Fruit fly (Drosophila melanogaster) whole organism, embryonic: ENCODE results near the gene Pgd.

Experiments
- Ada2b ChIP-seq: fragments of 200-800 bp; sonication (Bioruptor generic); IDR thresholded peaks from 2 replicates; pipeline ENCODE4 v1.3.6; 2022; ENCODE audit warnings: missing biosample characterization, missing genetic modification characterization
- Awh ChIP-seq: fragments of 200-800 bp; sonication (Bioruptor generic); IDR thresholded peaks from 2 replicates; pipeline ENCODE4, ENCODE4 v1.3.6; 2022; ENCODE audit warnings: missing biosample characterization, missing genetic modification characterization
- B-H1 ChIP-seq: fragments of 200-800 bp; sonication (Bioruptor generic); IDR thresholded peaks from 3 replicates; pipeline ENCODE4 v1.3.6; 2022; ENCODE audit warnings: missing biosample characterization, missing genetic modification characterization
- CG1024 ChIP-seq: fragments of 200-800 bp; sonication (Bioruptor generic); IDR thresholded peaks from 2 replicates; pipeline ENCODE4 v1.3.6; 2022; ENCODE audit warnings: missing biosample characterization, missing genetic modification characterization
- CG10543 ChIP-seq: fragments of 200-800 bp; sonication (Bioruptor generic); optimal IDR thresholded peaks from 3 replicates; lab custom pipeline; 2017; ENCODE audit warnings: missing biosample characterization, mild to moderate bottlenecking, missing genetic modification characterization, moderate library complexity
- CG13287 ChIP-seq: fragments of 200-800 bp; sonication (Bioruptor generic); IDR thresholded peaks from 2 replicates; pipeline ENCODE4 v1.3.6; 2022; ENCODE audit warnings: missing biosample characterization, missing genetic modification characterization; ENCODE audit not compliant: partially characterized antibody
- CG15479 ChIP-seq: fragments of 200-800 bp; sonication (Bioruptor generic); optimal IDR thresholded peaks from 3 replicates; lab custom pipeline; 2019; ENCODE audit warnings: missing biosample characterization, mild to moderate bottlenecking, missing genetic modification characterization, moderate library complexity
- CG17359 ChIP-seq: fragments of 200-800 bp; sonication (Bioruptor generic); optimal IDR thresholded peaks from 3 replicates; lab custom pipeline; 2018; ENCODE audit warnings: missing biosample characterization, mild to moderate bottlenecking, missing genetic modification characterization, moderate library complexity
- CG17361 ChIP-seq: fragments of 200-800 bp; sonication (Bioruptor generic); IDR thresholded peaks from 3 replicates; pipeline ENCODE4 v1.3.6; 2022; ENCODE audit warnings: missing biosample characterization, missing genetic modification characterization
- CG17612 ChIP-seq: fragments of 200-800 bp; sonication (Bioruptor generic); IDR thresholded peaks from 2 replicates; pipeline ENCODE4 v1.3.6; 2022; ENCODE audit warnings: missing biosample characterization, missing genetic modification characterization
- CG18599 ChIP-seq: fragments of 200-800 bp; sonication (Bioruptor generic); optimal IDR thresholded peaks from 3 replicates; lab custom pipeline; 2017; ENCODE audit warnings: missing biosample characterization, missing genetic modification characterization, mild to moderate bottlenecking, moderate library complexity, missing genetic modification reagents
- CG18619 ChIP-seq: fragments of 200-800 bp; sonication (Bioruptor generic); optimal IDR thresholded peaks from 3 replicates; lab custom pipeline; 2017; ENCODE audit warnings: missing biosample characterization, mild to moderate bottlenecking, missing genetic modification characterization
- CG3407 ChIP-seq: fragments of 200-800 bp; sonication (Bioruptor generic); optimal IDR thresholded peaks from 2 replicates; lab custom pipeline; 2018; ENCODE audit warnings: missing biosample characterization, mild to moderate bottlenecking, missing genetic modification characterization
- CG4328 ChIP-seq: fragments of 200-800 bp; sonication (Bioruptor generic); optimal IDR thresholded peaks from 3 replicates; lab custom pipeline; 2017; ENCODE audit warnings: missing biosample characterization, missing genetic modification reagents, missing genetic modification characterization
- D19A ChIP-seq: fragments of 200-800 bp; optimal IDR thresholded peaks from 3 replicates; lab custom pipeline; 2019; ENCODE audit warnings: missing biosample characterization, mild to moderate bottlenecking, missing genetic modification characterization, moderate library complexity
- Dad ChIP-seq: fragments of 200-800 bp; sonication (Bioruptor generic); optimal IDR thresholded peaks from 3 replicates; lab custom pipeline; 2016; ENCODE audit warnings: missing biosample characterization, missing genetic modification characterization
- Doc2 ChIP-seq: fragments of 200-800 bp; sonication (Bioruptor generic); IDR thresholded peaks from 2 replicates; pipeline ENCODE4 v1.3.6; 2022; ENCODE audit warnings: missing biosample characterization, missing genetic modification characterization
- HLH4C ChIP-seq: fragments of 200-800 bp; sonication (Bioruptor generic); IDR thresholded peaks from 3 replicates; pipeline ENCODE4 v1.3.6; 2022; ENCODE audit warnings: missing biosample characterization, missing genetic modification characterization; ENCODE audit not compliant: partially characterized antibody
- Hey ChIP-seq: fragments of 200-800 bp; sonication (Bioruptor generic); optimal IDR thresholded peaks from 3 replicates; lab custom pipeline; 2018; ENCODE audit warnings: missing biosample characterization, mild to moderate bottlenecking, missing genetic modification characterization
- HmgZ ChIP-seq: fragments of 200-800 bp; sonication (Bioruptor generic); optimal IDR thresholded peaks from 2 replicates; lab custom pipeline; 2018; ENCODE audit warnings: missing biosample characterization, mild to moderate bottlenecking, missing genetic modification characterization
- Nf-YC ChIP-seq: fragments of 200-800 bp; optimal IDR thresholded peaks from 3 replicates; lab custom pipeline; 2019; ENCODE audit warnings: missing biosample characterization, mild to moderate bottlenecking, missing genetic modification characterization, moderate library complexity
- Side ChIP-seq: fragments of 200-800 bp; sonication (Bioruptor generic); optimal IDR thresholded peaks from 2 replicates; lab custom pipeline; 2016; ENCODE audit warnings: missing biosample characterization, missing genetic modification characterization
- cad ChIP-seq: fragments of >200 bp; optimal IDR thresholded peaks from 2 replicates; lab custom pipeline; 2017; ENCODE audit warnings: missing biosample characterization, missing genetic modification characterization
- corto ChIP-seq: fragments of 200-800 bp; sonication (Bioruptor generic); optimal IDR thresholded peaks from 2 replicates; lab custom pipeline; 2016; ENCODE audit warnings: missing biosample characterization, mild to moderate bottlenecking, missing genetic modification characterization, moderate library complexity
- crp ChIP-seq, 2 experiments: fragments of 200-800 bp; sonication (Bioruptor generic); optimal IDR thresholded peaks; 2 replicates in 1 of 2; 3 replicates in 1 of 2; lab custom pipeline; 2017; ENCODE audit warnings: missing biosample characterization in 2 of 2, missing genetic modification characterization in 2 of 2, mild to moderate bottlenecking in 1 of 2, moderate library complexity in 1 of 2
- gfzf ChIP-seq: fragments of 200-800 bp; sonication (Bioruptor generic); optimal IDR thresholded peaks from 2 replicates; lab custom pipeline; 2016; ENCODE audit warnings: missing biosample characterization, mild to moderate bottlenecking, missing genetic modification characterization, moderate library complexity
- her ChIP-seq: fragments of 200-800 bp; sonication (Bioruptor generic); optimal IDR thresholded peaks from 2 replicates; lab custom pipeline; 2016; ENCODE audit warnings: missing biosample characterization, missing genetic modification characterization
- ken ChIP-seq: fragments of 200-800 bp; sonication (Bioruptor generic); IDR thresholded peaks from 3 replicates; pipeline ENCODE4 v1.3.6; 2022; ENCODE audit warnings: missing biosample characterization, missing genetic modification characterization
- lov ChIP-seq, 2 experiments: fragments of 200-800 bp in 1 of 2; fragments of >200 bp in 1 of 2; sonication (Bioruptor generic) in 1 of 2; IDR thresholded peaks in 1 of 2; optimal IDR thresholded peaks in 1 of 2; 2 replicates in 1 of 2; 3 replicates in 1 of 2; pipeline versions ENCODE4 v1.3.6 to Lab custom; 2017 to 2022; ENCODE audit warnings: missing biosample characterization in 1 of 2, missing genetic modification characterization in 1 of 2
- mirr ChIP-seq: fragments of 200-800 bp; sonication (Bioruptor generic); optimal IDR thresholded peaks from 3 replicates; lab custom pipeline; 2018; ENCODE audit warnings: missing biosample characterization, mild to moderate bottlenecking, missing genetic modification characterization
- org-1 ChIP-seq: fragments of 200-800 bp; sonication (Bioruptor generic); optimal IDR thresholded peaks from 2 replicates; lab custom pipeline; 2017; ENCODE audit warnings: missing biosample characterization, missing genetic modification characterization
- sc ChIP-seq, 3 experiments: fragments of >200 bp in 2 of 3; fragments of 200-800 bp in 1 of 3; sonication (Bioruptor generic) in 1 of 3; optimal IDR thresholded peaks; 2 replicates in 2 of 3; 3 replicates in 1 of 3; lab custom pipeline; 2017; ENCODE audit warnings: mild to moderate bottlenecking in 1 of 3, missing biosample characterization in 1 of 3, missing genetic modification characterization in 1 of 3, missing genetic modification reagents in 1 of 3
- schlank ChIP-seq: fragments of 200-800 bp; sonication (Bioruptor generic); optimal IDR thresholded peaks from 2 replicates; lab custom pipeline; 2018; ENCODE audit warnings: missing biosample characterization, mild to moderate bottlenecking, missing genetic modification characterization
- sd ChIP-seq: fragments of 200-800 bp; sonication (Bioruptor generic); optimal IDR thresholded peaks from 3 replicates; lab custom pipeline; 2018; ENCODE audit warnings: missing biosample characterization, mild to moderate bottlenecking, missing genetic modification characterization, moderate library complexity
- sug ChIP-seq: fragments of 200-800 bp; optimal IDR thresholded peaks from 2 replicates; lab custom pipeline; 2019; ENCODE audit warnings: missing biosample characterization, mild to moderate bottlenecking, missing genetic modification characterization, moderate library complexity
- tll ChIP-seq, 2 experiments: fragments of 200-800 bp in 1 of 2; fragments of >200 bp in 1 of 2; sonication (Bioruptor generic) in 1 of 2; optimal IDR thresholded peaks; 2 replicates each; lab custom pipeline; 2017 to 2019; ENCODE audit warnings: missing biosample characterization in 2 of 2, missing genetic modification characterization in 2 of 2, mild to moderate bottlenecking in 1 of 2, moderate library complexity in 1 of 2
- tna ChIP-seq: fragments of 200-800 bp; sonication (Bioruptor generic); IDR thresholded peaks from 2 replicates; pipeline ENCODE4 v1.3.6; 2022; ENCODE audit warnings: missing biosample characterization, missing genetic modification characterization; ENCODE audit not compliant: partially characterized antibody
- vnd ChIP-seq: fragments of 200-800 bp; sonication (Bioruptor generic); IDR thresholded peaks from 3 replicates; pipeline ENCODE4 v1.3.6; 2022; ENCODE audit warnings: missing biosample characterization, missing genetic modification characterization; ENCODE audit not compliant: partially characterized antibody
- vvl ChIP-seq: fragments of 200-800 bp; sonication (Bioruptor generic); IDR thresholded peaks from 2 replicates; pipeline ENCODE4 v1.3.6; 2022; ENCODE audit warnings: missing biosample characterization, missing genetic modification characterization
- zen ChIP-seq: fragments of 200-800 bp; sonication (Bioruptor generic); optimal IDR thresholded peaks from 3 replicates; lab custom pipeline; 2018; ENCODE audit warnings: missing biosample characterization, mild to moderate bottlenecking, missing genetic modification characterization, moderate library complexity

Pgd gene

dm6 chrX:2141854-2142216 is 3.1 kb upstream of the Pgd start (continued):
- TF ChIP-seq CG1024 (GFP tag; lab: Robert Waterston, UW) (no peak), Dad (no peak), schlank (peak; percentile 65)

DNA sequence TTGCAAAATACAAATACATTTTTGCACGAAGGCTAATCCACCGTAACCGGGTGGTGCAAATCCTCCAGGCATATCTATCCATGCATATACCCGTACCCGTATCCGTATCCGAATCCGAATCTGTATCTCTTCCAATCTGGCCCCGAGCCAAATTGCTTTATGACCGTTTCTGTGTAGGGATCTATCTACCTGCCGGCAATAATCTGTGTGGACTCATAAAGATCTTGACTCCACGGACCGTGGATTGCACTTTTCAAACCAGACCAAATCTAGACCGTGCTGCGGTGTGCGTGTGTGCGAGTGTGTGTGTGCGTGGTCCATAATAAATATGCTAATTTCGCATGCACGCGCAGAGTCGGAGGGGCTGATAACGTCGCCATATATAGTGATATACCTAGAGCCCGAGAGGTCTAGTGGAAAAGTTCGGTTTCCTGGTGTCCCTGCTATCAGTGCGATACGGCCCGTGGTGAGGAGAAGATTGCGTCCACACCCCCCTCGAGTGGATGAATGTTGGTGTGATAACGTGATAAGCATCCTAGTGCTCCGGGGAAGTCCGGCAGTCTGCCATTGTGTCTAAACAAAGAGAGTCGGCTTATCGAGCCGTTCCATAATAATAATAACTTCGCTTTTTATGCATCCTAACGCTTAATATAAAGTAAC is 2.5 kb upstream of the Pgd start:
- TF ChIP-seq corto (GFP tag; lab: Kevin White, UChicago), result no peak
- peak; percentile 47 for TF ChIP-seq CG10543 (GFP tag; lab: Kevin White, UChicago)
- no peak for TF ChIP-seq tna (GFP tag; lab: Robert Waterston, UW)
- TF ChIP-seq Hey (tag; lab: Kevin White, UChicago), result peak; percentile 56
- TF ChIP-seq gfzf (GFP tag; lab: Kevin White, UChicago), result no peak
- TF ChIP-seq tll (GFP tag; optimal IDR thresholded peaks at IDR 0.05; lab: Kevin White, UChicago), result peak in 1 of 2 experiments; percentile 80
- TF ChIP-seq Awh (GFP tag; lab: Robert Waterston, UW), result no peak
- no peak for TF ChIP-seq org-1 (GFP tag; lab: Kevin White, UChicago)
- TF ChIP-seq vnd (GFP tag; lab: Robert Waterston, UW), result no peak
- TF ChIP-seq sug (tag; lab: Kevin White, UChicago), result peak; percentile 60
- no peak for TF ChIP-seq Side (GFP tag; lab: Kevin White, UChicago)
- TF ChIP-seq CG3407, result no peak
- no peak for TF ChIP-seq her (GFP tag; lab: Kevin White, UChicago)
- no peak for TF ChIP-seq lov (optimal IDR thresholded peaks at IDR 0.05; lab: Kevin White, UChicago)
- TF ChIP-seq lov (GFP tag; IDR thresholded peaks at IDR 0.05; lab: Robert Waterston, UW), result no peak
- peak; percentile 95 for TF ChIP-seq cad (GFP tag; lab: Kevin White, UChicago)
- peak; percentile 39 for TF ChIP-seq zen
- TF ChIP-seq B-H1, result no peak
- 0 out of 2 replicates have a peak, but pooled peaks have one; percentile 10 for TF ChIP-seq vvl (GFP tag; lab: Robert Waterston, UW)
- peak; percentile 96 for TF ChIP-seq CG15479 (GFP tag; lab: Kevin White, UChicago)
- TF ChIP-seq D19A, result no peak
- TF ChIP-seq CG18619 (GFP tag; lab: Kevin White, UChicago), result no peak
- no peak for TF ChIP-seq CG17612 (GFP tag; lab: Robert Waterston, UW)
- TF ChIP-seq CG13287 (GFP tag; lab: Robert Waterston, UW), result no peak
- no peak for TF ChIP-seq crp (GFP tag; optimal IDR thresholded peaks at IDR 0.05; lab: Kevin White, UChicago)
- TF ChIP-seq mirr, result no peak
- TF ChIP-seq CG4328 (GFP tag; lab: Kevin White, UChicago), result no peak
- no peak for TF ChIP-seq ken (GFP tag; lab: Robert Waterston, UW)
- no peak for TF ChIP-seq HLH4C
- no peak for TF ChIP-seq Nf-YC (tag; lab: Kevin White, UChicago)
- peak; percentile 11 for TF ChIP-seq sd (tag; lab: Kevin White, UChicago)
- peak; percentile 1; the same call in 1 of the 2 replicates for TF ChIP-seq Ada2b (GFP tag; lab: Robert Waterston, UW)
- peak; percentile 47 for TF ChIP-seq HmgZ
- no peak for TF ChIP-seq sc (optimal IDR thresholded peaks at IDR 0.05; lab: Kevin White, UChicago)
- TF ChIP-seq sc (GFP tag; optimal IDR thresholded peaks at IDR 0.05; lab: Kevin White, UChicago), result no peak
- no peak for TF ChIP-seq CG17359 (tag; lab: Kevin White, UChicago)
- TF ChIP-seq CG17361 (GFP tag; lab: Robert Waterston, UW), result no peak
- TF ChIP-seq CG18599 (GFP tag; lab: Kevin White, UChicago), result no peak
- no peak for TF ChIP-seq Doc2
